Worm (Caenorhabditis elegans): ENCODE data around the gene ZK177.3.

ce11 chrII:5500470-5500869, 15.2 kb upstream of the ZK177.3 start, which contains the start of gene fzy-1:
- no peak for TF ChIP-seq F22D6.2 (tag; optimal IDR thresholded peaks at IDR 0.05)
- TF ChIP-seq snpc-1.3 (tag; optimal IDR thresholded peaks at IDR 0.05; ENCODE audit: insufficient read depth), result no peak
- no peak for TF ChIP-seq lsl-1 (GFP tag; optimal IDR thresholded peaks at IDR 0.05)
- no peak for TF ChIP-seq unc-130 (GFP tag; optimal IDR thresholded peaks at IDR 0.05)
- no peak for TF ChIP-seq F49E8.2 (tag; optimal IDR thresholded peaks at IDR 0.05; ENCODE audit: insufficient read depth)
